Worm (Caenorhabditis elegans) whole organism, midembryonic: Measurements from ENCODE around the gene daf-12.

Experiments used
- T22C8.4 ChIP-seq: fragments of 200-800 bp; sonication (Bioruptor generic); IDR thresholded peaks from 2 replicates; pipeline ENCODE4 v1.3.6; 2022; ENCODE audit warnings: missing genetic modification characterization, missing compliant biosample characterization
- cog-1 ChIP-seq: sonication (generic microtip); optimal IDR thresholded peaks from 2 replicates; lab custom pipeline; 2016; ENCODE audit warnings: missing genetic modification characterization, missing compliant biosample characterization
- flt-1 ChIP-seq: fragments of 200-800 bp; sonication (Bioruptor generic); IDR thresholded peaks from 2 replicates; pipeline ENCODE4 v1.3.6; 2022; ENCODE audit warnings: missing genetic modification characterization, missing compliant biosample characterization
- klf-2 ChIP-seq: fragments of 200-800 bp; sonication (Bioruptor generic); conservative IDR thresholded peaks from 2 replicates; pipeline ENCODE4 v1.3.6; 2022; ENCODE audit warnings: missing genetic modification reagents, missing genetic modification characterization, missing compliant biosample characterization
- med-1 ChIP-seq: sonication (generic microtip); optimal IDR thresholded peaks from 2 replicates; lab custom pipeline; 2017; ENCODE audit warnings: missing genetic modification characterization, mild to moderate bottlenecking, missing compliant biosample characterization, antibody characterized with exemption, missing genetic modification reagents; ENCODE audit not compliant: insufficient read depth
- ref-1 ChIP-seq: fragments of 200-800 bp; sonication (Bioruptor generic); conservative IDR thresholded peaks from 2 replicates; pipeline ENCODE4 v1.3.6; 2022; ENCODE audit warnings: missing genetic modification reagents, missing genetic modification characterization, missing compliant biosample characterization
- tab-1 ChIP-seq: fragments of 200-800 bp; sonication (Bioruptor generic); IDR thresholded peaks from 2 replicates; pipeline ENCODE4 v1.3.6; 2022; ENCODE audit warnings: missing genetic modification characterization, missing compliant biosample characterization
- ztf-23 ChIP-seq: fragments of 200-800 bp; sonication (Bioruptor generic); IDR thresholded peaks from 2 replicates; pipeline ENCODE4 v1.3.6; 2022; ENCODE audit warnings: missing genetic modification reagents, missing genetic modification characterization, missing compliant biosample characterization
- ztf-29 ChIP-seq: fragments of 200-800 bp; sonication (Bioruptor generic); IDR thresholded peaks from 2 replicates; pipeline ENCODE4 v1.3.6; 2022; ENCODE audit warnings: missing genetic modification reagents, missing genetic modification characterization, missing compliant biosample characterization

Gene daf-12

ce11 chrX:10637048-10637928, 1.6 kb downstream of the daf-12 start:
- TF ChIP-seq ztf-23 (no peak), ztf-29 (GFP tag; lab: Robert Waterston, UW) (no peak), klf-2 (GFP tag; lab: Robert Waterston, UW) (no peak), ref-1 (no peak), cog-1 (tag; lab: Kevin White, UChicago) (peak; percentile 69), tab-1 (GFP tag; lab: Robert Waterston, UW) (peak; percentile 63; the same call in 1 of the 2 replicates), T22C8.4 (GFP tag; lab: Robert Waterston, UW) (no peak), med-1 (GFP tag; lab: Kevin White, UChicago) (no peak)

ce11 chrX:10639403-10639812, 3.7 kb downstream of the daf-12 start:
- TF ChIP-seq med-1 (GFP tag; lab: Kevin White, UChicago), result no peak
- no peak for TF ChIP-seq tab-1 (GFP tag; lab: Robert Waterston, UW)
- no peak for TF ChIP-seq ztf-23
- no peak for TF ChIP-seq ref-1
- TF ChIP-seq T22C8.4 (GFP tag; lab: Robert Waterston, UW), result no peak
- no peak for TF ChIP-seq ztf-29 (GFP tag; lab: Robert Waterston, UW)
- no peak for TF ChIP-seq cog-1 (tag; lab: Kevin White, UChicago)
- TF ChIP-seq flt-1 (GFP tag; lab: Robert Waterston, UW), result no peak
- no peak for TF ChIP-seq klf-2 (GFP tag; lab: Robert Waterston, UW)

- no peak for TF ChIP-seq cog-1 (tag; lab: Kevin White, UChicago)
- no peak for TF ChIP-seq med-1 (GFP tag; lab: Kevin White, UChicago)
- TF ChIP-seq ztf-29 (GFP tag; lab: Robert Waterston, UW), result no peak
- TF ChIP-seq ztf-23, result no peak
- TF ChIP-seq T22C8.4 (GFP tag; lab: Robert Waterston, UW), result no peak
- TF ChIP-seq klf-2 (GFP tag; lab: Robert Waterston, UW), result no peak
- TF ChIP-seq ref-1, result no peak
- TF ChIP-seq tab-1 (GFP tag; lab: Robert Waterston, UW), result no peak
- TF ChIP-seq flt-1 (GFP tag; lab: Robert Waterston, UW), result no peak
Measured at ce11 chrX:10640578-10640977, 4.9 kb downstream of the daf-12 start.

- TF ChIP-seq med-1 (GFP tag; lab: Kevin White, UChicago) (no peak), ztf-23 (no peak), tab-1 (GFP tag; lab: Robert Waterston, UW) (no peak), ztf-29 (GFP tag; lab: Robert Waterston, UW) (no peak), klf-2 (GFP tag; lab: Robert Waterston, UW) (no peak), ref-1 (no peak), flt-1 (GFP tag; lab: Robert Waterston, UW) (no peak), T22C8.4 (GFP tag; lab: Robert Waterston, UW) (no peak), cog-1 (tag; lab: Kevin White, UChicago) (no peak)
Measured at ce11 chrX:10645148-10645547, 9.4 kb downstream of the daf-12 start.

ce11 chrX:10647590-10648105, 11.9 kb downstream of the daf-12 start:
- TF ChIP-seq ztf-29 (GFP tag; lab: Robert Waterston, UW), result no peak

ce11 chrX:10650103-10650502, 14.4 kb downstream of the daf-12 start:
- TF ChIP-seq T22C8.4 (GFP tag; lab: Robert Waterston, UW) (no peak), flt-1 (GFP tag; lab: Robert Waterston, UW) (no peak), klf-2 (GFP tag; lab: Robert Waterston, UW) (no peak), cog-1 (tag; lab: Kevin White, UChicago) (no peak), med-1 (GFP tag; lab: Kevin White, UChicago) (no peak), ztf-23 (no peak), tab-1 (GFP tag; lab: Robert Waterston, UW) (no peak), ref-1 (no peak), ztf-29 (GFP tag; lab: Robert Waterston, UW) (no peak)

- TF ChIP-seq klf-2 (GFP tag; lab: Robert Waterston, UW) (no peak), ref-1 (no peak), ztf-23 (no peak), cog-1 (tag; lab: Kevin White, UChicago) (no peak), ztf-29 (GFP tag; lab: Robert Waterston, UW) (no peak), med-1 (GFP tag; lab: Kevin White, UChicago) (no peak), flt-1 (GFP tag; lab: Robert Waterston, UW) (no peak), T22C8.4 (GFP tag; lab: Robert Waterston, UW) (no peak), tab-1 (GFP tag; lab: Robert Waterston, UW) (no peak)
Measured at ce11 chrX:10656604-10657003, 20.9 kb downstream of the daf-12 start.

- no peak for TF ChIP-seq tab-1 (GFP tag; lab: Robert Waterston, UW)
- TF ChIP-seq cog-1 (tag; lab: Kevin White, UChicago), result no peak
- TF ChIP-seq klf-2 (GFP tag; lab: Robert Waterston, UW), result no peak
Measured at ce11 chrX:10659508-10659907, 23.8 kb downstream of the daf-12 start.

ce11 chrX:10664759-10665158, 29.1 kb downstream of the daf-12 start:
- TF ChIP-seq flt-1 (GFP tag; lab: Robert Waterston, UW) (no peak), ztf-29 (GFP tag; lab: Robert Waterston, UW) (no peak), ztf-23 (no peak), med-1 (GFP tag; lab: Kevin White, UChicago) (no peak), klf-2 (GFP tag; lab: Robert Waterston, UW) (no peak), T22C8.4 (GFP tag; lab: Robert Waterston, UW) (no peak), ref-1 (no peak), tab-1 (GFP tag; lab: Robert Waterston, UW) (no peak), cog-1 (tag; lab: Kevin White, UChicago) (no peak)
